Fruit fly (Drosophila melanogaster): ENCODE measurements around the gene CG13024.

DNA sequence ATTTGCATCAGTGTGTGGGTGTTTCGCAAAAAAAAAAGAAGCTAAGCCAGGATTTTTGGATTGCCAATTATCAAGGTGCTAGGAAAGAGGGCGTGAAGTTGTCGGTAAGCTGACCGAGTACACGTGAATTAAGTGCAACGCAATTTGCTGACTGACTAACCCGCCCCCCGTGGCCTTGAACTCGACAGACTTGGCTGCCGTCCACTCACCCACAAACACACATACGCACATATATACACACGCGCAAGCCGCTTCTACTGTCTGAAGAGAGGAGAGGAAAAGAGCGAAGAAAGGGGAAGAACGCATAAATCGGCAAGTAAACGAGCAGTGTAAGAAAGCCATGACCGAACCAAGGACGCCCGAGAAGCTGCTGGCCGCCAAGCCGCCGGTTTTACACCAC is 48.6 kb downstream of the CG13024 start:
- no peak for TF ChIP-seq CG5204 (GFP tag; optimal IDR thresholded peaks at IDR 0.05)
- no peak for TF ChIP-seq pad (GFP tag; optimal IDR thresholded peaks at IDR 0.05)
- TF ChIP-seq CG7045 (GFP tag; optimal IDR thresholded peaks at IDR 0.05), result no peak
- no peak for TF ChIP-seq bab1 (GFP tag; optimal IDR thresholded peaks at IDR 0.05)
- no peak for TF ChIP-seq CG7101 (tag; optimal IDR thresholded peaks at IDR 0.05)
- no peak for TF ChIP-seq kay (GFP tag; ENCODE audit: borderline replicate concordance)
- TF ChIP-seq Mnt (GFP tag; optimal IDR thresholded peaks at IDR 0.05), result no peak
- no peak for TF ChIP-seq CG14711 (tag; optimal IDR thresholded peaks at IDR 0.05)
- no peak for TF ChIP-seq CG1620 (GFP tag; optimal IDR thresholded peaks at IDR 0.05)

All from whole organism, adult.